Worm (Caenorhabditis elegans): ENCODE measurements around the gene dlc-3.

- TF ChIP-seq nhr-23 (tag; optimal IDR thresholded peaks at IDR 0.05) (no peak), nhr-12 (tag; optimal IDR thresholded peaks at IDR 0.05) (no peak), alr-1 (tag; optimal IDR thresholded peaks at IDR 0.05) (no peak), lin-39 (tag; optimal IDR thresholded peaks at IDR 0.05) (no peak), unc-62 (GFP tag; optimal IDR thresholded peaks at IDR 0.05) (no peak), aly-2 (tag; optimal IDR thresholded peaks at IDR 0.05) (no peak), nhr-237 (tag; optimal IDR thresholded peaks at IDR 0.05) (no peak)
Measured at ce11 chrIV:16446664-16447063, 14.6 kb downstream of the dlc-3 start.

Data from whole organism, L2 larva.